Worm (Caenorhabditis elegans): ENCODE results near the gene nhr-154.

Gene nhr-154

ce11 chrV:12074886-12075285 lies 26.2 kb upstream of the nhr-154 start, which contains the start of gene R07B7.6:
Gene R07B7.6 (minus strand): TSS chrV:12074986.
- TF ChIP-seq blmp-1 (tag; optimal IDR thresholded peaks at IDR 0.05; ENCODE audit: insufficient read depth) (no peak), ceh-16 (tag; optimal IDR thresholded peaks at IDR 0.05) (no peak), zag-1 (tag; optimal IDR thresholded peaks at IDR 0.05) (no peak), nhr-25 (tag; optimal IDR thresholded peaks at IDR 0.05) (no peak), ZK546.5 (tag; optimal IDR thresholded peaks at IDR 0.05) (no peak), ztf-4 (tag; optimal IDR thresholded peaks at IDR 0.05) (no peak), nhr-12 (tag; optimal IDR thresholded peaks at IDR 0.05) (no peak), aly-2 (tag; optimal IDR thresholded peaks at IDR 0.05) (no peak), nhr-21 (tag; optimal IDR thresholded peaks at IDR 0.05) (no peak), nhr-129 (tag; optimal IDR thresholded peaks at IDR 0.05) (no peak), nhr-11 (tag; optimal IDR thresholded peaks at IDR 0.05) (no peak), peb-1 (tag; optimal IDR thresholded peaks at IDR 0.05) (no peak), sma-9 (GFP tag; optimal IDR thresholded peaks at IDR 0.05) (no peak), sma-9 (tag; optimal IDR thresholded peaks at IDR 0.05) (no peak), nhr-6 (tag; optimal IDR thresholded peaks at IDR 0.05) (no peak), skn-1 (tag; optimal IDR thresholded peaks at IDR 0.05) (no peak), snpc-4 (tag; optimal IDR thresholded peaks at IDR 0.05) (no peak), mbf-1 (tag; optimal IDR thresholded peaks at IDR 0.05) (no peak), nhr-10 (tag; optimal IDR thresholded peaks at IDR 0.05) (no peak), dmd-4 (tag; optimal IDR thresholded peaks at IDR 0.05) (no peak), crh-2 (tag; optimal IDR thresholded peaks at IDR 0.05) (no peak)

- TF ChIP-seq peb-1 (tag; optimal IDR thresholded peaks at IDR 0.05) (no peak), lin-13 (GFP tag; optimal IDR thresholded peaks at IDR 0.05) (no peak), elt-3 (tag; optimal IDR thresholded peaks at IDR 0.05) (no peak), zag-1 (tag; optimal IDR thresholded peaks at IDR 0.05) (no peak), nhr-10 (tag; optimal IDR thresholded peaks at IDR 0.05) (no peak), nhr-129 (tag; optimal IDR thresholded peaks at IDR 0.05) (no peak), blmp-1 (tag; optimal IDR thresholded peaks at IDR 0.05; ENCODE audit: insufficient read depth) (no peak), sma-9 (GFP tag; optimal IDR thresholded peaks at IDR 0.05) (no peak), sma-9 (tag; optimal IDR thresholded peaks at IDR 0.05) (no peak), nhr-77 (tag; optimal IDR thresholded peaks at IDR 0.05) (no peak), fos-1 (tag; optimal IDR thresholded peaks at IDR 0.05) (peak; percentile 56), skn-1 (tag; optimal IDR thresholded peaks at IDR 0.05) (peak; percentile 40), gmeb-1 (tag; optimal IDR thresholded peaks at IDR 0.05) (peak; percentile 20), unc-39 (tag; optimal IDR thresholded peaks at IDR 0.05) (no peak), crh-2 (tag; optimal IDR thresholded peaks at IDR 0.05) (peak; percentile 0), mbf-1 (tag; optimal IDR thresholded peaks at IDR 0.05) (no peak)
Measured at ce11 chrV:12075983-12076382, 25.1 kb upstream of the nhr-154 start.

ce11 chrV:12080274-12080673 lies 20.8 kb upstream of the nhr-154 start, which contains the start of gene R07B7.9:
Gene R07B7.9 (minus strand): TSS chrV:12080374.
- no peak for TF ChIP-seq ZK546.5 (tag; optimal IDR thresholded peaks at IDR 0.05)
- no peak for TF ChIP-seq nhr-25 (tag; optimal IDR thresholded peaks at IDR 0.05)
- no peak for TF ChIP-seq nhr-11 (tag; optimal IDR thresholded peaks at IDR 0.05)
- TF ChIP-seq lsy-2 (tag; optimal IDR thresholded peaks at IDR 0.05), result no peak
- no peak for TF ChIP-seq ama-1 (optimal IDR thresholded peaks at IDR 0.05)
- no peak for TF ChIP-seq ztf-4 (tag; optimal IDR thresholded peaks at IDR 0.05)
- TF ChIP-seq fos-1 (tag; optimal IDR thresholded peaks at IDR 0.05), result no peak

- TF ChIP-seq sma-9 (GFP tag; optimal IDR thresholded peaks at IDR 0.05), result peak; percentile 0
- TF ChIP-seq sma-9 (tag; optimal IDR thresholded peaks at IDR 0.05), result no peak
- peak; percentile 12 for TF ChIP-seq crh-2 (tag; optimal IDR thresholded peaks at IDR 0.05)
- TF ChIP-seq nhr-11 (tag; optimal IDR thresholded peaks at IDR 0.05), result no peak
- no peak for TF ChIP-seq lin-11 (tag; optimal IDR thresholded peaks at IDR 0.05)
Measured at ce11 chrV:12082932-12083331, 18.2 kb upstream of the nhr-154 start, which contains the start of gene R07B7.10. Gene R07B7.10 (plus strand): TSS chrV:12083216.

- TF ChIP-seq Y55F3AM.14 (GFP tag; optimal IDR thresholded peaks at IDR 0.05), result no peak
- TF ChIP-seq ceh-82 (tag; optimal IDR thresholded peaks at IDR 0.05), result no peak
- no peak for TF ChIP-seq gmeb-1 (tag; optimal IDR thresholded peaks at IDR 0.05)
- TF ChIP-seq fos-1 (tag; optimal IDR thresholded peaks at IDR 0.05), result no peak
- TF ChIP-seq unc-62 (GFP tag; optimal IDR thresholded peaks at IDR 0.05), result no peak
- no peak for TF ChIP-seq crh-2 (tag; optimal IDR thresholded peaks at IDR 0.05)
- no peak for TF ChIP-seq nhr-23 (tag; optimal IDR thresholded peaks at IDR 0.05)
- no peak for TF ChIP-seq blmp-1 (tag; optimal IDR thresholded peaks at IDR 0.05; ENCODE audit: insufficient read depth)
- TF ChIP-seq ztf-4 (tag; optimal IDR thresholded peaks at IDR 0.05), result no peak
- no peak for TF ChIP-seq ceh-16 (tag; optimal IDR thresholded peaks at IDR 0.05)
- TF ChIP-seq elt-1 (tag; optimal IDR thresholded peaks at IDR 0.05), result no peak
- no peak for TF ChIP-seq alr-1 (tag; optimal IDR thresholded peaks at IDR 0.05)
- no peak for TF ChIP-seq mbf-1 (tag; optimal IDR thresholded peaks at IDR 0.05)
- TF ChIP-seq lin-39 (tag; optimal IDR thresholded peaks at IDR 0.05), result no peak
Measured at ce11 chrV:12084216-12084615, 16.9 kb upstream of the nhr-154 start, which contains the start of gene R07B7.8. Gene R07B7.8 (minus strand): TSS chrV:12084316.

Measured in whole organism, L2 larva.